Fruit fly (Drosophila melanogaster): Measurements from ENCODE around the gene tay.

tay gene

dm6 chrX:15874437-15874836 lies 12.7 kb downstream of the tay start:
- TF ChIP-seq CTCF (optimal IDR thresholded peaks at IDR 0.05) (no peak), CG8478 (optimal IDR thresholded peaks at IDR 0.05) (no peak)

- TF ChIP-seq CTCF (optimal IDR thresholded peaks at IDR 0.05) (no peak), CG8478 (optimal IDR thresholded peaks at IDR 0.05) (no peak)
Observed at dm6 chrX:15870777-15871757, 16.0 kb downstream of the tay start.

dm6 chrX:15869843-15870242 lies 17.3 kb downstream of the tay start, which contains the start of gene CG16952:
TSS of gene CG16952 (plus strand) at chrX:15870183.
- no peak for TF ChIP-seq CG8478 (optimal IDR thresholded peaks at IDR 0.05)
- no peak for TF ChIP-seq CTCF (optimal IDR thresholded peaks at IDR 0.05)

dm6 chrX:15868781-15869180 lies 18.3 kb downstream of the tay start:
- TF ChIP-seq CG8478 (optimal IDR thresholded peaks at IDR 0.05) (no peak), CTCF (optimal IDR thresholded peaks at IDR 0.05) (no peak)

- TF ChIP-seq CG8478 (optimal IDR thresholded peaks at IDR 0.05) (no peak), CTCF (optimal IDR thresholded peaks at IDR 0.05) (no peak)
Observed at dm6 chrX:15867863-15868262, 19.2 kb downstream of the tay start, which contains the start of gene Gapdh2. TSS of gene Gapdh2 (plus strand) at chrX:15868145.

dm6 chrX:15866799-15867412 lies 20.2 kb downstream of the tay start:
- no peak for TF ChIP-seq CG8478 (optimal IDR thresholded peaks at IDR 0.05)
- no peak for TF ChIP-seq CTCF (optimal IDR thresholded peaks at IDR 0.05)

dm6 chrX:15866032-15866431 lies 21.1 kb downstream of the tay start:
- no peak for TF ChIP-seq CTCF (optimal IDR thresholded peaks at IDR 0.05)
- no peak for TF ChIP-seq CG8478 (optimal IDR thresholded peaks at IDR 0.05)

dm6 chrX:15860479-15860878 lies 26.6 kb downstream of the tay start:
- TF ChIP-seq CG8478 (optimal IDR thresholded peaks at IDR 0.05) (no peak), CTCF (optimal IDR thresholded peaks at IDR 0.05) (peak in 1 of 2 experiments; percentile 23)

- no peak for TF ChIP-seq CTCF (optimal IDR thresholded peaks at IDR 0.05)
- no peak for TF ChIP-seq CG8478 (optimal IDR thresholded peaks at IDR 0.05)
Observed at dm6 chrX:15859869-15860268, 27.2 kb downstream of the tay start, which contains the start of gene Gbeta13F. TSS of gene Gbeta13F (plus strand) at chrX:15860115.

dm6 chrX:15859387-15859786 lies 27.7 kb downstream of the tay start, which contains the start of gene AlkB:
TSS of gene AlkB (minus strand) at chrX:15859487.
- TF ChIP-seq CG8478 (optimal IDR thresholded peaks at IDR 0.05) (no peak), CTCF (optimal IDR thresholded peaks at IDR 0.05) (no peak)

- no peak for TF ChIP-seq CG8478 (optimal IDR thresholded peaks at IDR 0.05)
- TF ChIP-seq CTCF (optimal IDR thresholded peaks at IDR 0.05) = peak; percentile 3 to 25
Observed at dm6 chrX:15857601-15858284, 29.4 kb downstream of the tay start, which contains the start of the genes CG46440 and Myb. TSS of gene CG46440 (minus strand) at chrX:15857823. TSS of gene Myb (minus strand) at chrX:15857823.

dm6 chrX:15852815-15853542 lies 34.1 kb downstream of the tay start, which contains the start of the genes UBL3 and CG15914:
TSS of gene UBL3 (minus strand) at chrX:15853175.
TSS of gene CG15914 (plus strand) at chrX:15853421.
- TF ChIP-seq CTCF (optimal IDR thresholded peaks at IDR 0.05) (no peak), CG8478 (optimal IDR thresholded peaks at IDR 0.05) (no peak)

dm6 chrX:15849021-15849420 lies 38.1 kb downstream of the tay start, which contains the start of gene sun:
TSS of gene sun (minus strand) at chrX:15849258.
- TF ChIP-seq CTCF (optimal IDR thresholded peaks at IDR 0.05) = no peak
- TF ChIP-seq CG8478 (optimal IDR thresholded peaks at IDR 0.05) = no peak

dm6 chrX:15844139-15844538 lies 43.0 kb downstream of the tay start, which contains the start of the genes ArgRS and CG8578:
TSS of gene ArgRS (minus strand) at chrX:15844145.
TSS of gene CG8578 (plus strand) at chrX:15844476.
- TF ChIP-seq CG8478 (optimal IDR thresholded peaks at IDR 0.05) (no peak), CTCF (optimal IDR thresholded peaks at IDR 0.05) (no peak)
